Fruit fly (Drosophila melanogaster) whole organism: ENCODE measurements around the gene ATPsyngamma.

Experiments used
- CG8478 ChIP-seq: fragments of >200 bp; optimal IDR thresholded peaks from 2 replicates; lab custom pipeline; 2018; ENCODE audit warnings: inconsistent platforms
- Dll ChIP-seq: fragments of >200 bp; optimal IDR thresholded peaks from 2 replicates; lab custom pipeline; 2017
- EcR ChIP-seq, 2 experiments: fragments of >200 bp; optimal IDR thresholded peaks; 2 replicates each; lab custom pipeline; 2017; ENCODE audit warnings: missing biosample characterization in 2 of 2, missing genetic modification characterization in 2 of 2, missing genetic modification reagents in 2 of 2
- pan ChIP-seq: fragments of >200 bp; optimal IDR thresholded peaks from 2 replicates; lab custom pipeline; 2017
- psq ChIP-seq: fragments of >200 bp; optimal IDR thresholded peaks from 2 replicates; lab custom pipeline; 2017

DNA sequence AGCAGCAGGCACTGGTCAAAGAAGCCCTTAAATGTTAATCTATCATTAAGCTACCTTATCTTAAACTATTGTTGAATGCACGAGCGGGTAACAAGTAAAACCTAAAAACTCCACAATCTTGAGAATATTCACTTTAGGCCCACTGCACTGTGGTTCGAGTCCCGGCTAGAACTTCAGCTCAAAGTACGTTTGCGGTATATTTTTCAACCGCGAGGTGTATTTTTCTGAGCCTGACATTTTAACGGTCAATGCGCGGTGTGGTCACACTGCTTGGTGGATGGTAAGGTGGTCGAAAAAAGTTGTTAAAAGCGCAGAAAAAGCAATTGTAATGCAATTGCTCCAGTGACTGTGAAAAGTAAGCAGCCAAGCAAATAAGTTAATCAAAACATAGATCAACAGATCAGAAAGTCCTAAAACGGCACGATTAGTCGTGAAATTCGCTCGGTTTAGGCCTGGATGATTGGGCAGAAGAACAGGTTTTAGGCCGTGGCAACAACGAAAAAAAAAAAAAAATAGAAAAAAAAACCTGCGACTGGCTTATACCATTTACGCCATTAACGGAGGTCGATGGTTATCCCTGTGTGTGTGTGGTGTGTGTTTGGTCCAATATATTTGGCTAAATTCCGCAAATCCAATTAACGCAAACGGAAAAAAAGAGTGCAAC lies 23.3 kb downstream of the ATPsyngamma start, which contains the start of gene Kul:
- TF ChIP-seq CG8478 (lab: Kevin White, UChicago) (no peak), psq (lab: Kevin White, UChicago) (no peak), pan (lab: Kevin White, UChicago) (no peak), Dll (lab: Kevin White, UChicago) (no peak), EcR (GFP tag; optimal IDR thresholded peaks at IDR 0.05; lab: Kevin White, UChicago) (no peak)
